Fruit fly (Drosophila melanogaster) Kc167 (cell line): ENCODE measurements around the gene CG42507.

ENCODE experiments used
- insv ChIP-seq: fragments of >200 bp; optimal IDR thresholded peaks from 3 replicates; lab custom pipeline; 2018; ENCODE audit warnings: missing external identifiers
- psq ChIP-seq: fragments of >200 bp; optimal IDR thresholded peaks from 2 replicates; lab custom pipeline; 2017; ENCODE audit warnings: missing external identifiers
- ttk ChIP-seq: sonication (Bioruptor generic); optimal IDR thresholded peaks from 2 replicates; lab custom pipeline; 2017; ENCODE audit warnings: missing external identifiers

- no peak for TF ChIP-seq ttk
- no peak for TF ChIP-seq insv
- TF ChIP-seq psq (lab: Kevin White, UChicago), result no peak
Measured at dm6 chr3L:14779289-14779688, 21.5 kb upstream of the CG42507 start.
